Worm (Caenorhabditis elegans) whole organism, L4/young adult: ENCODE measurements around the gene Y39A1A.22.
"Not testable (repeated sequence)": the region's sequence is repeated elsewhere in the genome, so short reads cannot be mapped to it uniquely, and the experiment has no call there.

Experiments
- W03F9.2 ChIP-seq: fragments of 150-350 bp; optimal IDR thresholded peaks from 2 replicates; lab custom pipeline; 2014; ENCODE audit warnings: missing biosample characterization, missing genetic modification characterization
- dao-5 ChIP-seq: sonication (generic microtip); optimal IDR thresholded peaks from 2 replicates; lab custom pipeline; 2016; ENCODE audit warnings: missing genotype, missing genetic modification characterization, moderate library complexity, missing compliant biosample characterization
- him-1 ChIP-seq: sonication (generic microtip); optimal IDR thresholded peaks from 2 replicates; lab custom pipeline; 2016; ENCODE audit warnings: missing genotype, missing genetic modification reagents, missing genetic modification characterization, missing compliant biosample characterization

DNA sequence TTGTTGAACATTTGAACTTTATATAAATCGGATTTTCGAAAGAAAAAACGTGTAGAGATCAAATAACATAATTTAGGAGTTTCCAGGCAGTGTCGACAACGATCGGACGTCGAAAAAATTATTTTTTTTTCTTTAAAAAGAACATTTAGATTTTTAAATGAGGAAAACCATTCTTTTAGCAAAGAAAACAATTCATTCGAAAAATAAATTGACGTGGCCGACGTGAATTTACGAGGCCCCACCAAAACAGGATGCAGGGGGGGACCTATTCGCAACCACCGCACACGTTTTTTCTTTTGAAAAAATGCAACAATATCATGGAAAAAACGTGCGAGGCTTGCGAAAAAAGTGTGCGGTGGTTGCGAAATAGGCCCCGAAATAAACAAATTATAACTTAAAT lies 43.2 kb upstream of the Y39A1A.22 start, which contains the start of gene enu-3.6:
- TF ChIP-seq him-1 (tag; lab: Kevin White, UChicago); W03F9.2 (tag; lab: Kevin White, UChicago); dao-5: not testable (repeated sequence)
